Worm (Caenorhabditis elegans) whole organism, midembryonic: ENCODE data around the gene Y113G7B.11.
A peak's percentile ranks its signal among the peaks of the same experiment; 100 is the strongest.

Source experiments
- T22C8.4 ChIP-seq: fragments of 200-800 bp; sonication (Bioruptor generic); IDR thresholded peaks from 2 replicates; pipeline ENCODE4 v1.3.6; 2022; ENCODE audit warnings: missing genetic modification characterization, missing compliant biosample characterization
- cog-1 ChIP-seq: sonication (generic microtip); optimal IDR thresholded peaks from 2 replicates; lab custom pipeline; 2016; ENCODE audit warnings: missing genetic modification characterization, missing compliant biosample characterization
- flt-1 ChIP-seq: fragments of 200-800 bp; sonication (Bioruptor generic); IDR thresholded peaks from 2 replicates; pipeline ENCODE4 v1.3.6; 2022; ENCODE audit warnings: missing genetic modification characterization, missing compliant biosample characterization
- klf-2 ChIP-seq: fragments of 200-800 bp; sonication (Bioruptor generic); conservative IDR thresholded peaks from 2 replicates; pipeline ENCODE4 v1.3.6; 2022; ENCODE audit warnings: missing genetic modification reagents, missing genetic modification characterization, missing compliant biosample characterization
- med-1 ChIP-seq: sonication (generic microtip); optimal IDR thresholded peaks from 2 replicates; lab custom pipeline; 2017; ENCODE audit warnings: missing genetic modification characterization, mild to moderate bottlenecking, missing compliant biosample characterization, antibody characterized with exemption, missing genetic modification reagents; ENCODE audit not compliant: insufficient read depth
- ref-1 ChIP-seq: fragments of 200-800 bp; sonication (Bioruptor generic); conservative IDR thresholded peaks from 2 replicates; pipeline ENCODE4 v1.3.6; 2022; ENCODE audit warnings: missing genetic modification reagents, missing genetic modification characterization, missing compliant biosample characterization
- tab-1 ChIP-seq: fragments of 200-800 bp; sonication (Bioruptor generic); IDR thresholded peaks from 2 replicates; pipeline ENCODE4 v1.3.6; 2022; ENCODE audit warnings: missing genetic modification characterization, missing compliant biosample characterization
- ztf-23 ChIP-seq: fragments of 200-800 bp; sonication (Bioruptor generic); IDR thresholded peaks from 2 replicates; pipeline ENCODE4 v1.3.6; 2022; ENCODE audit warnings: missing genetic modification reagents, missing genetic modification characterization, missing compliant biosample characterization
- ztf-29 ChIP-seq: fragments of 200-800 bp; sonication (Bioruptor generic); IDR thresholded peaks from 2 replicates; pipeline ENCODE4 v1.3.6; 2022; ENCODE audit warnings: missing genetic modification reagents, missing genetic modification characterization, missing compliant biosample characterization

Y113G7B.11 gene

ce11 chrV:20215197-20215596, at the start of gene Y113G7B.11:
Gene Y113G7B.11 (minus strand): TSS chrV:20215297.
- TF ChIP-seq klf-2 (GFP tag; lab: Robert Waterston, UW) (no peak), tab-1 (GFP tag; lab: Robert Waterston, UW) (no peak), ztf-23 (GFP tag; lab: Robert Waterston, UW) (no peak), med-1 (GFP tag; lab: Kevin White, UChicago) (no peak), cog-1 (no peak)

- TF ChIP-seq T22C8.4 (GFP tag; lab: Robert Waterston, UW) (peak; percentile 80), flt-1 (peak; percentile 16; the same call in 1 of the 2 replicates), cog-1 (no peak)
Observed at ce11 chrV:20249438-20250120, 34.5 kb upstream of the Y113G7B.11 start, which contains the start of gene swsn-1. Gene swsn-1 (minus strand): TSS chrV:20249488.

ce11 chrV:20241243-20241862, 26.3 kb upstream of the Y113G7B.11 start:
- TF ChIP-seq flt-1, result 0 out of 2 replicates have a peak, but pooled peaks have one; percentile 41
- no peak for TF ChIP-seq ztf-23 (GFP tag; lab: Robert Waterston, UW)

ce11 chrV:20237429-20237828, 22.3 kb upstream of the Y113G7B.11 start, which contains the start of gene sld-5:
Gene sld-5 (minus strand): TSS chrV:20237745.
- TF ChIP-seq T22C8.4 (GFP tag; lab: Robert Waterston, UW) (no peak), klf-2 (GFP tag; lab: Robert Waterston, UW) (no peak), med-1 (GFP tag; lab: Kevin White, UChicago) (no peak), tab-1 (GFP tag; lab: Robert Waterston, UW) (no peak), ztf-23 (GFP tag; lab: Robert Waterston, UW) (no peak), cog-1 (no peak), flt-1 (no peak), ztf-29 (GFP tag; lab: Robert Waterston, UW) (no peak), ref-1 (GFP tag; lab: Robert Waterston, UW) (no peak)

ce11 chrV:20235231-20235630, 20.1 kb upstream of the Y113G7B.11 start:
- TF ChIP-seq ztf-23 (GFP tag; lab: Robert Waterston, UW) (no peak), cog-1 (no peak), klf-2 (GFP tag; lab: Robert Waterston, UW) (no peak), med-1 (GFP tag; lab: Kevin White, UChicago) (no peak), flt-1 (no peak), T22C8.4 (GFP tag; lab: Robert Waterston, UW) (no peak), ztf-29 (GFP tag; lab: Robert Waterston, UW) (no peak), tab-1 (GFP tag; lab: Robert Waterston, UW) (no peak), ref-1 (GFP tag; lab: Robert Waterston, UW) (no peak)

ce11 chrV:20234439-20234838, 19.3 kb upstream of the Y113G7B.11 start:
- 0 out of 2 replicates have a peak, but pooled peaks have one; percentile 4 for TF ChIP-seq flt-1
- TF ChIP-seq ref-1 (GFP tag; lab: Robert Waterston, UW), result no peak

ce11 chrV:20233743-20234142, 18.6 kb upstream of the Y113G7B.11 start, which contains the start of gene Y113G7B.15:
Gene Y113G7B.15 (minus strand): TSS chrV:20233843.
- no peak for TF ChIP-seq cog-1
- TF ChIP-seq ztf-23 (GFP tag; lab: Robert Waterston, UW), result no peak
- no peak for TF ChIP-seq klf-2 (GFP tag; lab: Robert Waterston, UW)
- no peak for TF ChIP-seq ztf-29 (GFP tag; lab: Robert Waterston, UW)
- TF ChIP-seq tab-1 (GFP tag; lab: Robert Waterston, UW), result no peak
- no peak for TF ChIP-seq med-1 (GFP tag; lab: Kevin White, UChicago)

- TF ChIP-seq ztf-29 (GFP tag; lab: Robert Waterston, UW), result no peak
- TF ChIP-seq med-1 (GFP tag; lab: Kevin White, UChicago), result no peak
- TF ChIP-seq tab-1 (GFP tag; lab: Robert Waterston, UW), result no peak
- no peak for TF ChIP-seq ztf-23 (GFP tag; lab: Robert Waterston, UW)
- no peak for TF ChIP-seq T22C8.4 (GFP tag; lab: Robert Waterston, UW)
- no peak for TF ChIP-seq ref-1 (GFP tag; lab: Robert Waterston, UW)
Observed at ce11 chrV:20225312-20225711, 10.2 kb upstream of the Y113G7B.11 start.

ce11 chrV:20223725-20224124, 8.6 kb upstream of the Y113G7B.11 start:
- TF ChIP-seq ztf-23 (GFP tag; lab: Robert Waterston, UW) (no peak), tab-1 (GFP tag; lab: Robert Waterston, UW) (no peak), ref-1 (GFP tag; lab: Robert Waterston, UW) (no peak), flt-1 (no peak), T22C8.4 (GFP tag; lab: Robert Waterston, UW) (no peak), ztf-29 (GFP tag; lab: Robert Waterston, UW) (no peak), med-1 (GFP tag; lab: Kevin White, UChicago) (no peak)

- TF ChIP-seq flt-1 (no peak), ztf-23 (GFP tag; lab: Robert Waterston, UW) (no peak), cog-1 (no peak), ztf-29 (GFP tag; lab: Robert Waterston, UW) (no peak), T22C8.4 (GFP tag; lab: Robert Waterston, UW) (no peak), med-1 (GFP tag; lab: Kevin White, UChicago) (no peak), ref-1 (GFP tag; lab: Robert Waterston, UW) (no peak), tab-1 (GFP tag; lab: Robert Waterston, UW) (no peak), klf-2 (GFP tag; lab: Robert Waterston, UW) (no peak)
Observed at ce11 chrV:20220604-20221003, 5.5 kb upstream of the Y113G7B.11 start.
